Worm (Caenorhabditis elegans): ENCODE data around the gene sdz-26.

The sdz-26 gene

DNA sequence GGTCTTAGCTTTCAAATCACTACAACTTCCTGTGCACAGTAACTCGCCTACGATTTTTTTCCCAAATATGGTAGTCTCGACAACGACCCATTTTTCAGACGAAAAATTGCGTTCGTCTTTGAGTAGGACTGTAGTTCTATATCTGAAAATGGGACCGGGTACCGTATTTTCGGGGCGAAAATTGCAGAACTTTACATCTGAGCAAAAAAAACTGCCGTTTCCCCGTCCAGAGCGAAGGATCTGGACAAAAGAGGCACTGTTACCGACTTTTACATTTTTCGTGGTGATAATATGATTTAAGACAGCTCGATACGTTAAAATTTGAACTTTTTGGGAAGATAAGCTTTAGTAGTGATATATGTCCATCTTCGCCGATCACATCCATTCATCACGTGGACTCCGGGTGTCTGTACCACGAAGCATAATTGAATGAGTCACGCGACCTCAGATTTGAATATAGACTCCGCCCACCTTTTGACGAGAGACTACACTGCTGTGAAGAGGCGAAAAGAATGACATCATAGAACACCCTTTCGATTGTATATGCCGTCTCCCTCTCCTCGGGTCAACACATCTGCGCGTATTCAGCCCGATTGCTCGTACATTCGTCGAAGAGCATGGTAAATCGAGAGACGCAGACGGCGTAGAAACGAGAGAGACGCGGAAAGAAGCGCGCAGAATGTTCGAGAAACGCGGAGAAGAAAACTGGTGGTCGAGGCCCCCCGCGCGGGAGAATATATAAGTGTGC lies 23.4 kb downstream of the sdz-26 start:
- no peak for TF ChIP-seq elt-2 (tag; optimal IDR thresholded peaks at IDR 0.05)
- peak; percentile 92 for TF ChIP-seq blmp-1 (tag; optimal IDR thresholded peaks at IDR 0.05)
- TF ChIP-seq nhr-11 (tag; optimal IDR thresholded peaks at IDR 0.05), result no peak
- TF ChIP-seq sptf-1 (tag; optimal IDR thresholded peaks at IDR 0.05), result no peak
- TF ChIP-seq lir-3 (tag; optimal IDR thresholded peaks at IDR 0.05; ENCODE audit: poor library complexity), result no peak
- TF ChIP-seq unc-130 (tag; optimal IDR thresholded peaks at IDR 0.05), result no peak
- TF ChIP-seq egl-27 (tag; optimal IDR thresholded peaks at IDR 0.05), result no peak
- no peak for TF ChIP-seq fos-1 (tag; optimal IDR thresholded peaks at IDR 0.05)
- peak; percentile 55 for TF ChIP-seq egl-13 (tag; optimal IDR thresholded peaks at IDR 0.05)
- no peak for TF ChIP-seq vab-15 (tag; optimal IDR thresholded peaks at IDR 0.05)
- TF ChIP-seq nhr-20 (tag; optimal IDR thresholded peaks at IDR 0.05), result peak; percentile 82
- TF ChIP-seq fkh-4 (tag; optimal IDR thresholded peaks at IDR 0.05; ENCODE audit: borderline replicate concordance), result no peak
- TF ChIP-seq ztf-11 (tag; optimal IDR thresholded peaks at IDR 0.05), result peak in 1 of 2 experiments; percentile 96
- no peak for TF ChIP-seq unc-62 (GFP tag; optimal IDR thresholded peaks at IDR 0.05)
- no peak for TF ChIP-seq fkh-10 (GFP tag; optimal IDR thresholded peaks at IDR 0.05)
- TF ChIP-seq fkh-8 (tag; optimal IDR thresholded peaks at IDR 0.05), result peak; percentile 87
- no peak for TF ChIP-seq nhr-76 (tag; optimal IDR thresholded peaks at IDR 0.05)
- peak; percentile 32 for TF ChIP-seq nhr-77 (tag; optimal IDR thresholded peaks at IDR 0.05)
- TF ChIP-seq ets-5 (GFP tag; IDR thresholded peaks at IDR 0.05), result no peak
- peak; percentile 81 for TF ChIP-seq nhr-47 (tag; optimal IDR thresholded peaks at IDR 0.05)
- TF ChIP-seq elt-3 (tag; optimal IDR thresholded peaks at IDR 0.05), result peak in 2 of 6 experiments; percentile 10 to 69
- peak; percentile 70 for TF ChIP-seq grh-1 (GFP tag; IDR thresholded peaks at IDR 0.05)
- TF ChIP-seq ceh-63 (GFP tag; optimal IDR thresholded peaks at IDR 0.05), result no peak
- peak; percentile 80 for TF ChIP-seq snu-23 (GFP tag; optimal IDR thresholded peaks at IDR 0.05)
- TF ChIP-seq aha-1 (tag; optimal IDR thresholded peaks at IDR 0.05), result peak; percentile 63
- peak; percentile 82 for TF ChIP-seq nhr-90 (tag; optimal IDR thresholded peaks at IDR 0.05; ENCODE audit: poor library complexity)
- TF ChIP-seq lin-14 (GFP tag; optimal IDR thresholded peaks at IDR 0.05), result peak; percentile 88
- TF ChIP-seq lin-39 (tag; optimal IDR thresholded peaks at IDR 0.05), result peak; percentile 47
- peak; percentile 61 to 67 for TF ChIP-seq lsy-2 (tag; optimal IDR thresholded peaks at IDR 0.05)
- peak; percentile 19 for TF ChIP-seq pax-3 (tag; optimal IDR thresholded peaks at IDR 0.05)
- TF ChIP-seq lin-13 (GFP tag; optimal IDR thresholded peaks at IDR 0.05), result peak; percentile 26
- TF ChIP-seq skn-1 (tag; optimal IDR thresholded peaks at IDR 0.05), result peak; percentile 25
- TF ChIP-seq snpc-4 (tag; optimal IDR thresholded peaks at IDR 0.05), result peak; percentile 21
- peak; percentile 68 for TF ChIP-seq ceh-8 (GFP tag; optimal IDR thresholded peaks at IDR 0.05)
- TF ChIP-seq dsc-1 (tag; optimal IDR thresholded peaks at IDR 0.05), result peak; percentile 75
- TF ChIP-seq isw-1 (GFP tag; IDR thresholded peaks at IDR 0.05), result peak; percentile 20; the same call in 1 of the 2 replicates
- no peak for TF ChIP-seq ceh-88 (GFP tag; IDR thresholded peaks at IDR 0.05)
- TF ChIP-seq unc-86 (tag; optimal IDR thresholded peaks at IDR 0.05), result peak; percentile 85
- TF ChIP-seq alr-1 (tag; optimal IDR thresholded peaks at IDR 0.05; ENCODE audit: borderline replicate concordance), result no peak
- TF ChIP-seq xbp-1 (tag; optimal IDR thresholded peaks at IDR 0.05), result peak; percentile 68
- TF ChIP-seq dpl-1 (GFP tag; optimal IDR thresholded peaks at IDR 0.05), result peak; percentile 36 to 61 (median 60)
- TF ChIP-seq nhr-85 (tag), result peak; percentile 92
- peak; percentile 50 for TF ChIP-seq rnt-1 (tag; optimal IDR thresholded peaks at IDR 0.05)
- no peak for TF ChIP-seq nhr-237 (tag; optimal IDR thresholded peaks at IDR 0.05)
- TF ChIP-seq nhr-71 (tag; optimal IDR thresholded peaks at IDR 0.05), result peak; percentile 90
- TF ChIP-seq jun-1 (tag; optimal IDR thresholded peaks at IDR 0.05), result peak; percentile 83
- peak; percentile 58 for TF ChIP-seq mep-1 (tag; optimal IDR thresholded peaks at IDR 0.05)
- peak; percentile 77 for TF ChIP-seq nhr-19 (GFP tag; conservative IDR thresholded peaks at IDR 0.05)
- peak; percentile 65 to 72 for TF ChIP-seq efl-1 (optimal IDR thresholded peaks at IDR 0.05)
- TF ChIP-seq efl-1 (GFP tag; optimal IDR thresholded peaks at IDR 0.05 in 1 of 2), result peak; percentile 26 to 61
- TF ChIP-seq ztf-4 (tag; optimal IDR thresholded peaks at IDR 0.05), result peak; percentile 91

Data from whole organism, L1 larva.